Fruit fly (Drosophila melanogaster): ENCODE measurements around the gene CG9328.

CG9328 gene

DNA sequence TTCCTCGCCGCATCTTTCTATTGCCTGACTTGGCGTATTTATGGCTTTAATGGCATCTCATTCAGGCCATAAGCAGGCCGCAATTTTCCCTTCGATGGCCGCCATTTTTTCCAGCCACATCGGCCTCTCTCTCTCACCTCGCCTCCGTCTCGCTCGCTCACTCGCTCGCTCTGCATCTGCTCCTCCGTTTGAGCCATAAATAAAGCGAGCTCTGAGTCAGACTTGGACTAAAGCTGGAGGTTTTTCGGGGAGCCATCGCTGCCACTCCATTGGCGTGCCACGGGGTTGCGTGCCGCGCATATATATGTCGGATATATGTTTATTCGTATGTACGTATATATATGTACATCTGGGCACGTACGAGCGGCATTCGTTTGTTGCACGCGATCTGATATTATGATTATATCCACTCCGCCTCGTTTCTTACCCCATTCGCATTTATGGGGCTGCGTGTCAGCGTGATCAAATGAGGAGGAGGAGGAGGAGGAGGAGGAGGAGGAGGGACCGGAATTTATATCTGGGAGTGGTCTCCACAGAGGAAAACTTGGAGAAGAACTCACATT lies 20.5 kb upstream of the CG9328 start:
- no peak for TF ChIP-seq CTCF (optimal IDR thresholded peaks at IDR 0.05)
- TF ChIP-seq CG8478 (optimal IDR thresholded peaks at IDR 0.05), result no peak

DNA sequence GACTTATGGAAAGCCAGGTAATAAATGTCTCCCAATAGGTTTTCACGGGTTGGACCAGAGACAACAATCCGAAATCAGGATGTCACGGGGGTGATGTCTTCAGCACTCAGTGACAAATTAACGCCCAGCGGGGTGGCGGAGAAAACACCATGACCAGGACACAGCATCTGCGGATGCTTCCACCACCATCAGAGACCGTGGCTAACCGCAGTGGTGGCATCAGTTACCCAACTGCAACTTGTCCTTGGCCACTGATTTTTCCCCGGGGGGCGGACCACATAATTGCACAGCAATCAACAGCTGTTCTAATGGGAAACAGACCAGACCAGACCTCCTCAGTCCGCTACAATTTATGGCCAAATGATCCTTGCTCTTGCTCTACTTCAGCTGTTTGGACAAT lies 19.1 kb upstream of the CG9328 start:
- TF ChIP-seq CG8478 (optimal IDR thresholded peaks at IDR 0.05) (no peak), CTCF (optimal IDR thresholded peaks at IDR 0.05) (no peak)

DNA sequence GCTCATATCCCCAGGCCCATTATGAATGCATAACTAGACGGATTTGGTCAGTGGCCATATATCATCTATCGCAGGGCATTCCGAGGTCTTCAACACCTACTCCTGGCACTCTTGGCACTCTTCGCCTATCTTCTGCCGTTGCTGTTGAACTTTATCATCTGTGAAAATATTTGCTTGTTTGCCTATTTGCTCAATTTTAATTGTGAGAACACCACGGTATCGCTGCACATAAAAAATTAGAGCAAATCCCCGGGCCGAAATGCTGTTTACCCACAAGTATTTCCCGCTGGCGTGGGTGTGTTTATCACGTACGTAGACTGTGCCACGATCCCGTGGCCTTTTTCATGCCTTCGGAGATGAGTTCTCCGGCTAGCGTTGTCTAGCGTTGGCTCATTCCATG lies 16.7 kb upstream of the CG9328 start:
- TF ChIP-seq CG8478 (optimal IDR thresholded peaks at IDR 0.05) (no peak), CTCF (optimal IDR thresholded peaks at IDR 0.05) (no peak)

DNA sequence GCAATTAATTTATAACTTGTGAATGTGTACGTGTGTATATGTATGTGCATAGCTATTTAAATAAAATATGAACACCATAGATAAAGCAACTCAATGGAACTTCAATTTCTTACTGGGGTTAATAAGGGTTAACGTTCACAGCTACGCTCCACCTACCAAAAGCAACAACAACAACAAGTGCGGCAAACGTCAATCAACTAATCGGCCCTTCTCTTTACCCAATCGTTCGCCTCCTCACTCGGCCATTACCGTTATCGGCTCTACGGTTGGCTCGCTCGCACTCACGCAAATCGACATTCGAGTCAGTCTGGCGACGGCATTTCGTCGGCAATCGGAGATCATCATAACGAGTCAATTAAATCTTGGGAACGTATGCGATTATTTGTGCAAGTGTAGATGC lies 14.5 kb upstream of the CG9328 start:
- TF ChIP-seq CG8478 (optimal IDR thresholded peaks at IDR 0.05), result no peak

DNA sequence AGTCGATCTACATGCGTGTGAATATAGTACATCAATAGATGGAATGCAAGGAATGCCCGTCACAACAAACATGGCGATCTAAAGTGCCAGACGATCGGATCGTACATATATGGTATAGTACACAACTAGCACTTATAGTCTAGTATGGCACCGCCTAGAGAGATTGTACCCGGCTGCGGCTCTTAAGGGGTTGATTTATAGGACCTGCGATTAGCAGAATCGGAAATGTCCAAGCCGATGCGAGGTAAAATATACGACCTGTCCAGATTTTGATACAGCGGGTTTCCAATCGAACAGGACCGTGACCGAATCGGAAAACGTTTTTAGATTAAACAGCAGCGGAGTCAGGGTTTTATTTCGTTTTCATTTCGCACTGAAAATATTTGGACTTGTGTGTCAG lies 13.6 kb upstream of the CG9328 start:
- TF ChIP-seq CG8478 (optimal IDR thresholded peaks at IDR 0.05), result no peak
- TF ChIP-seq CTCF (optimal IDR thresholded peaks at IDR 0.05), result no peak

DNA sequence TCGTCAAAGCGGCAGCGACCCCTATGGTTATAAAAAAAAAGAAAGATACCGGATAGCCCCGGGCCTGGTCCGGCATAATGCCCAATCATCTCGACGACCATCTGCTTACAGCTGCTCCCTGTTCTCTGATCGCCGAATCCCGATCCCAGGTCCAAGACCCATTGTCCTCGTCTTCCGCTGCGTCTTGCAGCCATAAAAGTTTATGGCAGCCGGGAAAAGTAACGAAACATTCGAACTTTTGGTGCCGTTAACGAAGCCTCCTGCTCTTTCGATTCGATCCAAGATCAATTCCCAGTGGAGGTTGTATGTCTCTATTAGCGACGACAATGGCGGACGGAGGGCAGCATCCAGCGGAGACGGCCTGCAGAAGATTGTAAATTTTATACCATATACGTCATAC lies 12.2 kb upstream of the CG9328 start:
- TF ChIP-seq CTCF (optimal IDR thresholded peaks at IDR 0.05) (no peak), CG8478 (optimal IDR thresholded peaks at IDR 0.05) (no peak)

DNA sequence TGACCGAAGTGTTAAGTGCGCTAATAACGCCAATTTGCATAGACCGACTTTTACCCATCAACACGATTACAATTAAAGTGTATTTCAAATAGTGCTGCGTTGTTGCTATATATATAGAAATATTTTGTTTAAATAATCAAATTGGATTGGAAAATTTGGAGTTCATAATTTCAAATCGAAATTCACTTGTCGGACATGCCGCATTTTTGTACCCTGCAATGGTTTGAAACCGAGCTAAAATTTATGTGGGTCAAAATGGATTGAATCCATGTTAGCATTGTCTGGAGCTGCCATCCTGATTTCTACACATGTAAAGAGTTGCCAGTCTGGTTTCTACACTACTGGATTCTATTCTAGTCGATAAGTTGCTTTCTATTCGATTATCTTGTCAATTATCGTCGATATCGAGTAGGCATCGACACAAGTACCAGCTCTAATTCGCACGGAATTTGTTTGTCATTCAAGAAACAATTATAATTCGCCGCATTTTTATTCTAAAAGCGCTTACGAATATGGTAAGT lies 10.2 kb upstream of the CG9328 start, which contains the start of gene Pomp:
Gene Pomp (plus strand): TSS at position 386 of the 521 bp plus-strand sequence.
- TF ChIP-seq CG8478 (optimal IDR thresholded peaks at IDR 0.05), result no peak
- TF ChIP-seq CTCF (optimal IDR thresholded peaks at IDR 0.05), result peak; percentile 77 to 78

DNA sequence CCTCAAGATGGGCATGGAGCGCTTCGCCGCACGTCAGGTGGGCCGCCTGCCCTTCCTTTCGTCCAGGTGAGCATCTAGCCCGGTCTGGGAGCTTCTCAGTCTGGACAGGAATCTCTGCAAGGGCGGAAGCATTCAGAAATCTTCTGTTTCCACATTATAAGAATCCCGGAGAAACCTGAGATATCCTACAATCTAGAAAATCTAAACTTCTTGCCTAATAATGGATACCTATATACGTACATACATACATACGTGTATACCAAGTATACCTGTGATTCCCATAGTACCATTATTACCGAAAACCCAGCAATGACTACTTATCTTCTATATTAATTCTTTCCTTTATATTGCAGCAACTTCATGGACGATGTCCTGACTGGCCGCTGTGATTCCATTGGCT lies 9.5 kb upstream of the CG9328 start:
- TF ChIP-seq CG8478 (optimal IDR thresholded peaks at IDR 0.05) (no peak), CTCF (optimal IDR thresholded peaks at IDR 0.05) (no peak)

DNA sequence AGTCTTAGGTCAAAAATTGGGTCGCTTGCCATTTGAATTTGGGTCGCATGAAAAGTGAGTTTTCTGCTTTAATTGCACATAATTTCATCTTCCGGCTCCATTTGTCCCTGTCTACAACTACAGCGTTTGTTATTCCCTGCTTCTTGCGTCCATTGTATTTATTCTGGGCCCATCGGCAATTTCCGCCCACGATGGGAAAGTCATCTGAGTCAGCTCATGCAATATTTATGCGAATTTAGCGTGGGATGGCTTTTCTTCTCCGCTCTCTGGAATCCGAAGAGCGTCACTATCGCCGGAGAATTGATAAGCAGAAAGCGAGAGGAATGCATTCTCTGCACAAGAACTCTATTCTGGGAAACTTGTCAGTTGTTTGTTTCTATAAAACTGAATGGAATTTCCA lies 5.0 kb upstream of the CG9328 start:
- TF ChIP-seq CTCF (optimal IDR thresholded peaks at IDR 0.05), result no peak
- TF ChIP-seq CG8478 (optimal IDR thresholded peaks at IDR 0.05), result no peak

DNA sequence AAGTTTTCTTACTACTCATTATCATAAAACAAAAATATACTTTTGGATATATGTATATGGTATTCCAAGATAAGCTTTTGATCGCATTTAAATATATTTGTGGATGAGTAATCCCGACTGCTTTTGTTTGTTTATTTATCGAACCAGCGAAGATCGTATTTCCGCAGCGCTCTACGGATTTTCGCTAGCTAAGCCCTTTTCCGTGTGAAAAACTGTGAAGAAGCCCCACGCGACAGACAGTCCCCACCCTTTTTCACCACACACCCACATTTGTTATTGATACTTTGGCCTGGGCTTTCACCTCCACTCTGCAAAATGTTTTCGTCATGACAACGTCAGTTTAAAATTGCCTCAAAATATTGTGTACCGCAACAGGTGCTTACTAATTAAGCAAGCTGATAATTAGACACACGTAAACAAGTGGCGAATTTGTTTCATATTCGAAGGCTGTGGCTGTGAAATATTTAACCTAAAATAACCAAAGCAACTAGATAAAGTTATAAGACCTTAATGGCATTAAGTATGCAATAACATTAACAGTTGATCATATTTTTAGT lies 4.4 kb upstream of the CG9328 start:
- TF ChIP-seq CG8478 (optimal IDR thresholded peaks at IDR 0.05) (no peak), CTCF (optimal IDR thresholded peaks at IDR 0.05) (no peak)

DNA sequence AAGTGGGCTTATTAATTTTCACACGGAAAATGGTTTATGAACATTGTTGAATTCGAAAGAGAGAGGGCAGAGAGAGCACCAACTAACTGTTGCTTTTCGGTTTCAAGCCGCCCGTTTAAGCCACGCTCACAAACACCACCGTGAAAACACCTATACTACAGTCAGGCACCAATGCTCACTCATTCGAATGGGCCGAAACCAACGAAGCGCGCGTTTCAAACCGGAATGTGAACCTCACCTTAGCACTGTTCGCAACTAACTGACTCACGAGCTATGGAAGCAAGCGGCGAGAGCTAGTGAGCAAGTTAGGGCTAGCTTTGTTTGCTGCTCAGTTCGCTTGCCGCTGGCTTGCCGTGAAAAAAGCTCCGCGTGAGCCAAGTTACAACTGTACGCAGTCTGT lies 3.6 kb upstream of the CG9328 start:
- no peak for TF ChIP-seq CTCF (optimal IDR thresholded peaks at IDR 0.05)

DNA sequence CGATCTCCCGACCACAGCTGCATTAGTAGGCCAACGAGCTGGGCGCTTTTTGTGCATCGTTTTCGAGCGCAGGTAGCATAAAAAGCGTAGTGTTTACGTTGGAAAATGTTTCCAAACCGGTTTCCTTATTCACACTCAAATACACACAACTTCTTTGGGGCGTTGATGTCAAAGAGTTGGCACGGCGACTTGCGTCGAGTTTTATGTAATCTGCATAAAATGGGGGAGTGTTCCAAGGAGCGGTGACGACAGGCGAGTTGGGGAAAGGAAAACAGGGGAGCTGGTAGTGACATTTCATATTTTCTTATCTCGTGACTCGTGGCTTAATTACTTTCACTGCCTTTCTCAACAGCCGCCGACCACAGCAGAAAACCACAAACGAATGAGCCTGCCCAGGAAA lies 2.9 kb upstream of the CG9328 start:
- TF ChIP-seq CG8478 (optimal IDR thresholded peaks at IDR 0.05), result no peak
- no peak for TF ChIP-seq CTCF (optimal IDR thresholded peaks at IDR 0.05)

DNA sequence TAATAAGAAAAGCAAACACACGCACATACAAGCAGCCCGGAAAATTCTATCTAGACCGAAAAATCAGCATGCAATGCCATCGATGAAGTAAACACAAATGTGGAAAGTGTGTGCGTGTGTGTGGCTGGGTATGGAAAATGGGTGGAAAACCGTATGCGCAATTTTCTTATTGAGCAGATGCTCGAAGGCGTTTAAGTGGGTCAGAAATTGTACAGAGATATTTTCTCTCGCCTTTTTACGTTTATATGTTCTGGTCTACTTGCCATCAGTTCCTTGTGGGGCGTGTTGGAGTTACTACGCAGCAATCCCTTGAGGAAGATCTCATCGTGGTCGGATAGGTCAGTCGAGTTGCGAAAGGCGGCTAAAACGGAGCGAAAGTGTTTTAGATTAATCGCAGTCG lies 1.7 kb upstream of the CG9328 start:
- TF ChIP-seq CG8478 (optimal IDR thresholded peaks at IDR 0.05) (no peak), CTCF (optimal IDR thresholded peaks at IDR 0.05) (no peak)

DNA sequence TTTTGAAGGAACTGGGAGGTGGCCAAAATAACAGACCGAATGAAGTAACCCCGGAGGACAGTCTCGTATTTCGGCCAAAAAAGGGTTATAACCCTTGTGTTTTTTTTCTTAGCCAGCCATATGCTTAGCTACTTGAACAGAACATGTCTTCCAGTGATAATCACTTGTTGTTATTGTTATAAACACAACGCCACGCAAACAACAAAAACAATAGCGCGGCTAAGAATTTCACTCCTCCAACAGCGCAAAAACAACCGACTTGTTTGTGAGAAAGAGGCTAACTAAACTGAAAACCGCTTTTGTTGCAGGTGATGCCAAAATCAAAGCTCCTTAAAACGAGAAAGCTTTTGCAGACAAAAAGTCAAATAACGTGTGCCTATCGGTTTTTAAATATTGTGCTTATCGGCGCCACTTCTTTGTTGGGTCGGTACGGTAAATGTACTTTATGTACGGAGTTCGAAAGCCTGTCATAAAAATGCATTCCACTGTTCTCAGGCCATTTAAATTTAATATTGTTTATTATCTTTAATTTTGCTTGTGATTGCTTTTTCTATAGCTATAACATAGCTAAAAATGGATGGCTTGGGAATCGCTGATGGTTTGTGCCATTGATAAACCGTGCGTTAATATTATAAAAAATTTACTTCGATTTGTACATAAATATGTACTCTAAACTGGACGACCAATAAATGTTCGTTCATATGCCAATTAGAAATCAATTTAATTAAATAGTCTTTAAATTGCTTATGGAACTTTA lies 579 bp upstream of the CG9328 start, which contains the start of gene vari:
Gene vari (minus strand): TSS at position 285 of the 757 bp plus-strand sequence.
- TF ChIP-seq CTCF (optimal IDR thresholded peaks at IDR 0.05), result no peak
- no peak for TF ChIP-seq CG8478 (optimal IDR thresholded peaks at IDR 0.05)

DNA sequence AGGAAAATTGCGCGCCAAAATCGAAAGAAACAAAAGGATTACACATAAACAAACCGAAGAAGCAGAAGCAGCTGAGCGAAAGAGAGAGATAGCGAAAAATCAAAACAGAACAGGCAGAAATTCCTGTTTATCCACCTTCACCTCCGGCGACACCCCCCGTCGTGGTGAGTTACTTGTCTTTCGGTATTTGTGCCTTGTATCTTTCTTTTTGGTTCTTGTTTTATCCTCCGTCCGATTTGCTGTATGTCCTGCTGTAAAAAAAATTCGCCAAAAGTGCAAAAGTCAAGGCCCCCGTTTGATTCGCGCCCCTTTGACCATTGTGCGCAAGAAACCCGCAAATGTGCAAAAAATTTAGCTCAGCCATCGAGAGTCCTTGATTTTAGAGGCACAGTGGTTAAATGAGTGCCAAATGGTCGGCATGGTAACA lies 849 bp downstream of the CG9328 start:
- TF ChIP-seq CTCF (optimal IDR thresholded peaks at IDR 0.05) (no peak), CG8478 (optimal IDR thresholded peaks at IDR 0.05) (no peak)
